Fruit fly (Drosophila melanogaster): ENCODE data around the gene CG11722.

- no peak for TF ChIP-seq CG4496 (GFP tag; IDR thresholded peaks at IDR 0.05)
- no peak for TF ChIP-seq CG32121 (GFP tag; IDR thresholded peaks at IDR 0.05)
- no peak for TF ChIP-seq CG13204 (GFP tag; optimal IDR thresholded peaks at IDR 0.05)
- no peak for TF ChIP-seq Pif1B (GFP tag; optimal IDR thresholded peaks at IDR 0.05)
Measured at dm6 chr3R:10040505-10040904, 4.8 kb downstream of the CG11722 start.
